Worm (Caenorhabditis elegans): ENCODE results near the gene F40B5.2.
"Not testable (repeated sequence)": the region's sequence is repeated elsewhere in the genome, so short reads cannot be mapped to it uniquely, and the experiment has no call there.

Gene F40B5.2

ce11 chrX:8367553-8367952 is at the start of gene F40B5.2:
Gene F40B5.2, plus strand, starts transcription at chrX:8367853.
- TF ChIP-seq ztf-29 (GFP tag; IDR thresholded peaks at IDR 0.05), result no peak
- TF ChIP-seq ref-1 (GFP tag; conservative IDR thresholded peaks at IDR 0.05), result no peak
- no peak for TF ChIP-seq T22C8.4 (GFP tag; IDR thresholded peaks at IDR 0.05)

- TF ChIP-seq med-1 (GFP tag; optimal IDR thresholded peaks at IDR 0.05; ENCODE audit: insufficient read depth) (no peak), ztf-29 (GFP tag; IDR thresholded peaks at IDR 0.05) (no peak), flt-1 (GFP tag; IDR thresholded peaks at IDR 0.05) (no peak), ztf-23 (GFP tag; IDR thresholded peaks at IDR 0.05) (no peak), cog-1 (tag; optimal IDR thresholded peaks at IDR 0.05) (no peak)
Observed at ce11 chrX:8318950-8319349, 48.7 kb upstream of the F40B5.2 start, which contains the start of gene srh-11. Gene srh-11, minus strand, starts transcription at chrX:8319050.

DNA sequence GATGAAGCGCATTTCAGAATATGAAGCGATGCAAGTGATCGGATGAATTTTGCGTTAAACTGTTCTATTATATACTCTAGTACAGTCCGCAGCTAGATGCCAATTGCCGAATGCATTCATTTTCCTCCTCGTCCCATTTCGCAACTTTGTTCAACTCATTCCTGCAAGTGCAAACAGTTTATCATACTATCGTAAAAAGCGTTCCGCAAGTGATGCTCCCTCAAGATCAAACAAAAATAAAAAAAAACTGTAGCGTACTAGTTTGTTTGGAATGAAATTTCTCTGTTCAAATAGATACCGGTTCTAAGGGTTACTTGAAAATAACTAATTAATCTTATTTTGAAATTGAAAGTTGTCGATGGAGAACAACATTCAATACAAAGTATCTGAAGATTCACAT is 46.8 kb upstream of the F40B5.2 start, which contains the start of gene pqn-57:
Gene pqn-57, minus strand, starts transcription at position 101 of the 400 bp plus-strand sequence.
- TF ChIP-seq flt-1 (GFP tag; IDR thresholded peaks at IDR 0.05) (no peak), med-1 (GFP tag; optimal IDR thresholded peaks at IDR 0.05; ENCODE audit: insufficient read depth) (no peak), cog-1 (tag; optimal IDR thresholded peaks at IDR 0.05) (no peak), ztf-23 (GFP tag; IDR thresholded peaks at IDR 0.05) (no peak), tab-1 (GFP tag; IDR thresholded peaks at IDR 0.05) (no peak), klf-2 (GFP tag; conservative IDR thresholded peaks at IDR 0.05) (no peak), ref-1 (GFP tag; conservative IDR thresholded peaks at IDR 0.05) (no peak), T22C8.4 (GFP tag; IDR thresholded peaks at IDR 0.05) (no peak), ztf-29 (GFP tag; IDR thresholded peaks at IDR 0.05) (no peak)

- not testable (repeated sequence) for TF ChIP-seq ztf-23 (GFP tag; IDR thresholded peaks at IDR 0.05); ref-1 (GFP tag; conservative IDR thresholded peaks at IDR 0.05); med-1 (GFP tag; optimal IDR thresholded peaks at IDR 0.05; ENCODE audit: insufficient read depth)
Observed at ce11 chrX:8321811-8322210, 45.8 kb upstream of the F40B5.2 start, which contains the start of gene abu-9. Gene abu-9, plus strand, starts transcription at chrX:8322111.

ce11 chrX:8323371-8323770 is 44.3 kb upstream of the F40B5.2 start, which contains the start of gene R09F10.1:
Gene R09F10.1, plus strand, starts transcription at chrX:8323592.
- no peak for TF ChIP-seq med-1 (GFP tag; optimal IDR thresholded peaks at IDR 0.05; ENCODE audit: insufficient read depth)
- no peak for TF ChIP-seq flt-1 (GFP tag; IDR thresholded peaks at IDR 0.05)
- no peak for TF ChIP-seq T22C8.4 (GFP tag; IDR thresholded peaks at IDR 0.05)
- TF ChIP-seq klf-2 (GFP tag; conservative IDR thresholded peaks at IDR 0.05), result no peak
- TF ChIP-seq ref-1 (GFP tag; conservative IDR thresholded peaks at IDR 0.05), result no peak
- no peak for TF ChIP-seq cog-1 (tag; optimal IDR thresholded peaks at IDR 0.05)
- no peak for TF ChIP-seq ztf-23 (GFP tag; IDR thresholded peaks at IDR 0.05)
- TF ChIP-seq tab-1 (GFP tag; IDR thresholded peaks at IDR 0.05), result no peak
- TF ChIP-seq ztf-29 (GFP tag; IDR thresholded peaks at IDR 0.05), result no peak

DNA sequence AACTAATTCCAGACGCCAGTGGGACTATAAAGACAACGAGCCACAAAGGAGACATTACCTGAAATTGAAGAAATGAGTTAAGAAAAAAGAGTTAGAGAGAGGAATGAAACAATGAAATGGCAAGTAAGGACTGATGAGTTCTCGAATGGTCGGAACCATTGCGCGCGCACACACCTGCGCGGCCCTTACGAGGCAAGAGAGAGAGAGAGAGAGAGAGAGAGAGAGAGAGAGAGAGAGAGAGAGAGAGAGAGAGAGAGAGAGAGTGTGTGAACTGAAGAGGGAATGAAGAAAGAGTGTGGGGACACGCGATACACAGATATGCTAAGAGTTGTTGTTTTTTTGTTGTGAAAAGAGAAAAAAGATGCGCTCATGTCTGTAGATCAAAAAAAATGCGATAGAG is 41.3 kb upstream of the F40B5.2 start, which contains the start of gene R09F10.8:
Gene R09F10.8, minus strand, starts transcription at position 58 of the 400 bp plus-strand sequence.
- TF ChIP-seq ref-1 (GFP tag; conservative IDR thresholded peaks at IDR 0.05), result no peak
- TF ChIP-seq T22C8.4 (GFP tag; IDR thresholded peaks at IDR 0.05), result no peak
- TF ChIP-seq med-1 (GFP tag; optimal IDR thresholded peaks at IDR 0.05; ENCODE audit: insufficient read depth), result no peak
- no peak for TF ChIP-seq ztf-23 (GFP tag; IDR thresholded peaks at IDR 0.05)
- TF ChIP-seq flt-1 (GFP tag; IDR thresholded peaks at IDR 0.05), result no peak
- no peak for TF ChIP-seq ztf-29 (GFP tag; IDR thresholded peaks at IDR 0.05)
- TF ChIP-seq tab-1 (GFP tag; IDR thresholded peaks at IDR 0.05), result no peak
- no peak for TF ChIP-seq klf-2 (GFP tag; conservative IDR thresholded peaks at IDR 0.05)
- TF ChIP-seq cog-1 (tag; optimal IDR thresholded peaks at IDR 0.05), result no peak

- TF ChIP-seq med-1 (GFP tag; optimal IDR thresholded peaks at IDR 0.05; ENCODE audit: insufficient read depth), result no peak
- TF ChIP-seq ztf-23 (GFP tag; IDR thresholded peaks at IDR 0.05), result no peak
Observed at ce11 chrX:8327800-8328199, 39.9 kb upstream of the F40B5.2 start, which contains the start of gene F55E10.4. Gene F55E10.4, minus strand, starts transcription at chrX:8327900.

DNA sequence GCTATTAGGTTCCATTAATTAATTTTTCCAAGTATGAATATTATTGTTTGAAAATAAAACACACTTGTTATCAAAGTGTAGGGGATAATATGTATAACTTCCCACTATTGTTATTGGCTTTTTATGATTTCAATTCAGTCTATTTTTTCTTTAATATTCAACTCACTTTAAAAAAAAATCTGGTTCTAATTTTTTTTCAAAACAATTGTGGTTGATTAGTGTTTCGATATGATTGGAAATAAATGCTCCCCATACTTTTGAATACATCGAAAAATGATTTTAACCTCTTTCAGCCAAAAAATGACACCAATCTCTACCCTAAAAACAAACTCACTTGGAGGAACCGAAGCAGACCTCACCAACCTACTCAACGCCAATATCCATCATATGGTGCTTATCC is 27.3 kb upstream of the F40B5.2 start, which contains the start of gene F55E10.2:
Gene F55E10.2, plus strand, starts transcription at position 301 of the 400 bp plus-strand sequence.
- no peak for TF ChIP-seq flt-1 (GFP tag; IDR thresholded peaks at IDR 0.05)
- TF ChIP-seq tab-1 (GFP tag; IDR thresholded peaks at IDR 0.05), result no peak
- no peak for TF ChIP-seq ref-1 (GFP tag; conservative IDR thresholded peaks at IDR 0.05)
- TF ChIP-seq ztf-23 (GFP tag; IDR thresholded peaks at IDR 0.05), result no peak
- no peak for TF ChIP-seq med-1 (GFP tag; optimal IDR thresholded peaks at IDR 0.05; ENCODE audit: insufficient read depth)
- TF ChIP-seq cog-1 (tag; optimal IDR thresholded peaks at IDR 0.05), result no peak
- no peak for TF ChIP-seq ztf-29 (GFP tag; IDR thresholded peaks at IDR 0.05)

DNA sequence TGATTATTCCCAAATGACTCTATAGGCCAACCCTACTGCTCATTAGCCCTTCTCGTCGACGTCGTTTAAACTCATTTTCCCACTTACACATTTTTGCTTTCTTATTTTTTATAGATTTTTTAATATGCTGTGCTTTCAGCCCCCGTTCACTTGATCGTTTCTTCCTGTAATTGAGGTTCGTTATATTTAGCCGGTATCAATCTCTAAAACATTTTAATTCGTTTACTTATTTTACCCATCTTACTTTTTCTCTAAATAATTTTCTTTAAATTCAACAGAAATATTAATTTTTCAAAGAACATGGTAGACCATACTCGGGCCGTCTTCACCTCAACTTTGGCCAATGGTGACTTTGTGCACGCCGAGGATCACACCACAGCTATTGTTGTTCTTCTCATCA is 26.0 kb upstream of the F40B5.2 start, which contains the start of gene F55E10.1:
Gene F55E10.1, plus strand, starts transcription at position 301 of the 400 bp plus-strand sequence.
- no peak for TF ChIP-seq ztf-29 (GFP tag; IDR thresholded peaks at IDR 0.05)
- no peak for TF ChIP-seq ref-1 (GFP tag; conservative IDR thresholded peaks at IDR 0.05)
- no peak for TF ChIP-seq ztf-23 (GFP tag; IDR thresholded peaks at IDR 0.05)
- TF ChIP-seq klf-2 (GFP tag; conservative IDR thresholded peaks at IDR 0.05), result no peak
- TF ChIP-seq cog-1 (tag; optimal IDR thresholded peaks at IDR 0.05), result no peak
- no peak for TF ChIP-seq tab-1 (GFP tag; IDR thresholded peaks at IDR 0.05)
- no peak for TF ChIP-seq med-1 (GFP tag; optimal IDR thresholded peaks at IDR 0.05; ENCODE audit: insufficient read depth)
- no peak for TF ChIP-seq T22C8.4 (GFP tag; IDR thresholded peaks at IDR 0.05)
- TF ChIP-seq flt-1 (GFP tag; IDR thresholded peaks at IDR 0.05), result no peak

DNA sequence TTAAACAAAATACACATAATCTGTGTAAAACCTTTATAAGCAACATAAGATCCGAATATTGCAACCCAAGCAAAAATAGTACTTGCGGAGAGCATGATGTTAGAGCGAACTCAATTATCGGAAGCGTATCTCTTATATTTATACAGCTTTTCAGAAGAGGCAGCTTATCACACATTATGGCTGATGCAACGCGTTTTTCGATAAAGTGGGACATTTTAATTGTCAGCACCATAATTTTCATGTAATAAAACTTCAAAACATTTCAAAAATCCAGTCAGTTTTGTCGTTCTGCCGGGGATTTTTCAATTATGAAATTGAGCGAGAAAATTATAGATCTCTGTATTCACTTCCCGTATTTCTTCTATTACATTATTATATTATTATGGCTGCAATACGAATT is 21.4 kb upstream of the F40B5.2 start, which contains the start of gene drd-5:
Gene drd-5, minus strand, starts transcription at position 101 of the 400 bp plus-strand sequence.
- TF ChIP-seq klf-2 (GFP tag; conservative IDR thresholded peaks at IDR 0.05) (no peak), T22C8.4 (GFP tag; IDR thresholded peaks at IDR 0.05) (no peak), flt-1 (GFP tag; IDR thresholded peaks at IDR 0.05) (no peak), cog-1 (tag; optimal IDR thresholded peaks at IDR 0.05) (no peak), med-1 (GFP tag; optimal IDR thresholded peaks at IDR 0.05; ENCODE audit: insufficient read depth) (no peak), ztf-23 (GFP tag; IDR thresholded peaks at IDR 0.05) (no peak), ztf-29 (GFP tag; IDR thresholded peaks at IDR 0.05) (no peak), ref-1 (GFP tag; conservative IDR thresholded peaks at IDR 0.05) (no peak), tab-1 (GFP tag; IDR thresholded peaks at IDR 0.05) (no peak)
